Worm (Caenorhabditis elegans): ENCODE measurements around the gene C53A3.4.

ce11 chrV:5765081-5765480 is 6.4 kb upstream of the C53A3.4 start, which contains the start of gene pgph-2:
- TF ChIP-seq ets-4 (tag; optimal IDR thresholded peaks at IDR 0.05) (no peak), hlh-15 (tag; optimal IDR thresholded peaks at IDR 0.05) (no peak)

All from whole organism, late embryonic.